Fruit fly (Drosophila melanogaster) whole organism, embryonic: Measurements from ENCODE around the gene CG10226.

Experiments
- CG18764 ChIP-seq: fragments of 200-800 bp; sonication (Bioruptor generic); optimal IDR thresholded peaks from 3 replicates; lab custom pipeline; 2016; ENCODE audit warnings: missing biosample characterization, missing genetic modification characterization
- PHDP ChIP-seq: fragments of 200-800 bp; sonication (Bioruptor generic); optimal IDR thresholded peaks from 3 replicates; lab custom pipeline; 2018; ENCODE audit warnings: missing biosample characterization, mild to moderate bottlenecking, missing genetic modification characterization, moderate library complexity
- caup ChIP-seq: fragments of 200-800 bp; sonication (Bioruptor generic); optimal IDR thresholded peaks from 3 replicates; lab custom pipeline; 2017; ENCODE audit warnings: missing biosample characterization, mild to moderate bottlenecking, missing genetic modification characterization, moderate library complexity; ENCODE audit not compliant: severe bottlenecking
- her ChIP-seq: fragments of 200-800 bp; sonication (Bioruptor generic); optimal IDR thresholded peaks from 2 replicates; lab custom pipeline; 2016; ENCODE audit warnings: missing biosample characterization, missing genetic modification characterization
- lmd ChIP-seq: fragments of 200-800 bp; sonication (Bioruptor generic); IDR thresholded peaks from 2 replicates; pipeline ENCODE4 v1.3.6; 2022; ENCODE audit warnings: missing biosample characterization, missing genetic modification characterization
- sd ChIP-seq: fragments of 200-800 bp; sonication (Bioruptor generic); optimal IDR thresholded peaks from 3 replicates; lab custom pipeline; 2018; ENCODE audit warnings: missing biosample characterization, mild to moderate bottlenecking, missing genetic modification characterization, moderate library complexity
- zfh1 ChIP-seq: fragments of 200-800 bp; sonication (Bioruptor generic); IDR thresholded peaks from 3 replicates; pipeline ENCODE4 v1.3.6; 2022; ENCODE audit warnings: missing biosample characterization, missing genetic modification characterization

dm6 chr3L:6216787-6217078 is 23.1 kb downstream of the CG10226 start:
- TF ChIP-seq her (GFP tag; lab: Kevin White, UChicago), result no peak
- TF ChIP-seq zfh1 (GFP tag; lab: Robert Waterston, UW), result no peak
- no peak for TF ChIP-seq sd (tag; lab: Kevin White, UChicago)
- TF ChIP-seq lmd (GFP tag; lab: Robert Waterston, UW), result no peak
- TF ChIP-seq caup (GFP tag; lab: Kevin White, UChicago), result no peak
- no peak for TF ChIP-seq PHDP (tag; lab: Kevin White, UChicago)
- TF ChIP-seq CG18764 (GFP tag; lab: Kevin White, UChicago), result no peak
